Fruit fly (Drosophila melanogaster): ENCODE results near the gene CG34269.

DNA sequence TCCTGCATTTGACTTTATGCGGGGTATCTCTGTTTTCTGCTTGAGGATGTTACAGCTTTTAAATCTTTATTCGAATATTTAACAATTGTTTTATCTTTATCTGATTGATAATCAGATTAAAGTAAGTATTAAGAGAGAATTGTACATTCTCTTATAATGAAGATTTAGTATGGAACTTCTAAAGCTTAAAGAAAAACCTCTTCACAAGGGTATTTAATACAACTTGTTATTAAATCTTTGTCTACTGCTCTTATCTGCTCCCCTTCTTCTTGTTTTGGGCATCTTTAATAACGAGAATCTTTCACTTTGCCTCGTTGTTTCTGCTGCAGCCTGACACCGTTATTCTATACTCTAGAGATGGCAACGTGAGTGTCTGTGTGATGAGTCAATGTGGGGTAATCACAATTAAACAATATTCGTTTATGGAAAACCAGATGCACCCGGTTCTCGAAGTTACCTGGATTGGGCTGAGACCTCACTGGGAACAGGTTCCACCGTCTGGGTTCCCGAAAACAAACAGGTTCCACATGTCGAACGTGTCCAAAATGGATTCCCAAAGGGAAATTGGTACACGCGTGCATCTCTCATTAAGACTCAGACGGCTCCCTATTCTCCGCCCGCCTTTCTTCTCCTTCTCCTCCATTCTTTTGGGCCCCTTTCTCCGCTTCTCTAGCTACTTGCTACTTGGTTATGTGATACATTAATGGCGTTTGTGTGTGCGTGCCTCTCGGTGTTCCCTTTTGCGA lies 22.1 kb downstream of the CG34269 start:
- TF ChIP-seq psq (optimal IDR thresholded peaks at IDR 0.05) = no peak
- no peak for TF ChIP-seq h (optimal IDR thresholded peaks at IDR 0.05)
- TF ChIP-seq Sin3A (optimal IDR thresholded peaks at IDR 0.05) = no peak
- TF ChIP-seq ttk (optimal IDR thresholded peaks at IDR 0.05) = no peak
- TF ChIP-seq Myc (optimal IDR thresholded peaks at IDR 0.05) = no peak

All from Kc167 (cell line).